Fruit fly (Drosophila melanogaster): ENCODE data around the gene MFS10.

The MFS10 gene

dm6 chrX:13128750-13129152, at the start of gene MFS10, which contains the start of the genes CG32638 and CG15717:
TSS of gene MFS10 (plus strand) at chrX:13129018.
TSS of gene CG32638 (minus strand) at chrX:13128794.
TSS of gene CG15717 (plus strand) at chrX:13128952.
- peak; percentile 0 for TF ChIP-seq CG17801 (GFP tag; optimal IDR thresholded peaks at IDR 0.05; ENCODE audit: partially characterized antibody)

DNA sequence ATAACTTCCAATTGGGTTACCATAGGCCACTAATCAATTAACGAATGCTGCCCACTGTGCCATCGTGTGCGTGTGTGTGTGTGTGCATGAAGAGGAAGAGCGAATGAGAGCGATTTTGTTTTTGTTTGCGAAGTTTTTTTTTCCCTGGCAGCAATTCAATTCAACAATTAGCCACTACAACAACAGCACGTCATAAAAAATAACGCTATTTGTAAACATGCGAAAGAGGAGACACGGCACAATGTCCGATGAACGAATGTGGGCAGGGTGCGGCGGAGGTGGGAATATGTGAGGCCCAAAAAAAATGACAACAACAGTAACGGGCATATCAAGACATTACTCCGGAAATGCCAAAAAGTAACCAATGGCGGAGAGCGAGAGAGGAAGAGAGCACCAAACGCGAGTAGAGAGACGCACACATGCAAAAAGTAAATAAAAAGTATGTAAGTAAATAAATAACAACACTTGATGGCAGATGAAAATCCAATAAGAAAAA, 41.4 kb upstream of the MFS10 start:
- TF ChIP-seq CG17801 (GFP tag; optimal IDR thresholded peaks at IDR 0.05; ENCODE audit: partially characterized antibody): peak; percentile 57

DNA sequence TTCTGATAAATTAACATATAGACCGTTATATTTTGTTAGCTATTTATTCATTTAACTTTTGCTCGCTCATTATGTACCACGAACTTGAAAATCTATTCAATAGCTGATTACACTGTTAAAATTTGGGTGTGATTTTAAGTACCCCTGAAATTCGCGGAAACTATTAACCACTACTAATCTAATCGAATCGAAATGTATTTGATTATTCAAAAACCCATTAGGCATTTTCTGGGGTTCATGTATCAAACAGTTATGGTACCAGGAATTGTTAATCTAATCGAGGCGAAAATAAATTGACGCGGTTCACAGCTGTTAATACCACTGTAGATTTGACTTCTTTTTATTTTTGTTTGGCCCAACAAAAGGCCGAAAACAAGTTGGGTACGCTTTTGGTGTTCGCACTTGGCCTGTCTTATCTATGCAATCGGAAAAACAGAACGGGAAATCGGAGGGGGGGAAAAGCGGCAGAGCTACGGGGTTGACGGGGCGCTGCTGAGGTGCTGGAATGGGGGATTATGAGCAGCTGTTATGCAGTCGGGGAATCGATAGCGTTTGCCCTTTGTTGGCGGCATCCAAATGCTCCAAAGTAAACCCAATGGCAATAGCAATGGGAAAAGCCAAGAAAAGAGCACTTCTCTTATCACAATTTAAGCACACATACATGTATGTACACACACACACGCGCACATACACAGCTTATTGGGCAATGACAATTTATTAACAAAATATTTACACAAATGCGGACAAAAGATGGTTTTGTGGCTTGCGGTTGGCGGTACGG, 40.6 kb upstream of the MFS10 start:
- no peak for TF ChIP-seq CG17801 (GFP tag; optimal IDR thresholded peaks at IDR 0.05; ENCODE audit: partially characterized antibody)

- TF ChIP-seq CG17801 (GFP tag; optimal IDR thresholded peaks at IDR 0.05; ENCODE audit: partially characterized antibody): no peak
Observed at dm6 chrX:13089375-13089774, 39.4 kb upstream of the MFS10 start.

DNA sequence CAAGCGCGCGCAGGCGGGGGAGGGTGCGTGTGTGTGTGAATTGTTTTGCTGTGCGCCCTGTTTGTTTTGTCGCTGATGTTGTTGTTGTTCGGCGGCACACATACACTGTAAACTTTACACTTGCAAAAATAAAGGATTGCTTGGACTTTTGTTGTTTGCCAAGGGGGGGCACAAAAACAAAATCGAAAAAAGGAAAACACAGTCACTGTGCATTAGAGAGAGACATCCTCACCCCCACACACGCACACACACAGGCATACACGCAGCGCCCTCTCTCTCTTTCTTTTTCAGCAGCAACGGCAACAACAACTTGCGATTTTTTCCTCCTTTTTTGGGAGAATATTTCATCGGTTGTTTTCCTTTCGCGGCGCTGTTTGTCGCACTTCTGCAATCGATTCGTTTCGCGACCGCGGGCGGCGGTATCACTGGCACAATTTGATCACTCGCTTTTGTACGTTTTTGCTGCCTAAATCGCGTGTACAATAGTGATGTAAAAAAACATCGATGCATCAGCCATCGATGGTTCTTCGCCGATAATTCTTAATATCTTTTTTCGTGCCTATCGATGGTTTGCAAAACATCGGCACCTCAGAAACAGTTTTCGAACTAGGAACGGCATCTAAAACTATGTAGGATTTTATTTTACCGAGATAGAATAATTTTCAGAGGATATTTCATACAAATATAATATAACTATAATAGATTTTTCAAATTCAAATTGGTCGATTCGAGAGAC, 38.7 kb upstream of the MFS10 start, which contains the start of gene hep:
hep (minus strand) TSS at position 515 of the 736 bp plus-strand sequence.
- TF ChIP-seq CG17801 (GFP tag; optimal IDR thresholded peaks at IDR 0.05; ENCODE audit: partially characterized antibody): no peak

DNA sequence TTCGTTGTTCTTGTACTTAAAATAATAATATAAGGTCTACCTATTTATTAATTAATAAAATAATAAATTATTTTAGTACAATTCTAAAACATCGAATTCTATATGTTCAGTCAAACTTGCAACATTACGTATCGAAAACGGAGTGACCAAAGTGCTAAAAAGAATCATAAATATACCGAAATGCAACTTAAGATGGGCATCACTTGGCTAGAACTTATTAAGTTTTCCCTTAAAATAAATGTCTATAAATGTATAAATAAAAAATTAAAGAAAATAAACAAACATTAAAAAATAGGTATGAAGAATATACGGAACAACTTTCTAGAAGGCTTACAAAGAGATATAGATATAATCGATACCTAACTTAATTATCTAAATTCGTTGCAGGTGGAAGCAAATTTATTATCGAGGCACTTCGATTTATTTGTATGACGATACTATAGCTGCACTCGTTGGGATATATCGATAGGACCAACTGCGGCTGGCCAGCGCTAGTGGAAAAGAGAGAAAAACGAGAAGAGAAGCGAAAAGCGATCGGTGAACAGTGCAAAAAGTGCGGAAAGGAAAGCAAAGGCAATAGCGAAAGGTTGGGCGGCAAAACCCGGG, 38.1 kb upstream of the MFS10 start, which contains the start of gene lic:
lic (plus strand) TSS at position 490 of the 606 bp plus-strand sequence.
- no peak for TF ChIP-seq CG17801 (GFP tag; optimal IDR thresholded peaks at IDR 0.05; ENCODE audit: partially characterized antibody)

dm6 chrX:13091859-13092258, 37.0 kb upstream of the MFS10 start:
- no peak for TF ChIP-seq CG17801 (GFP tag; optimal IDR thresholded peaks at IDR 0.05; ENCODE audit: partially characterized antibody)

- peak; percentile 74 for TF ChIP-seq CG17801 (GFP tag; optimal IDR thresholded peaks at IDR 0.05; ENCODE audit: partially characterized antibody)
Observed at dm6 chrX:13094085-13094764, 34.6 kb upstream of the MFS10 start, which contains the start of gene CG2200. TSS of gene CG2200 (plus strand) at chrX:13094299.

- no peak for TF ChIP-seq CG17801 (GFP tag; optimal IDR thresholded peaks at IDR 0.05; ENCODE audit: partially characterized antibody)
Observed at dm6 chrX:13099919-13100318, 28.9 kb upstream of the MFS10 start.

- TF ChIP-seq CG17801 (GFP tag; optimal IDR thresholded peaks at IDR 0.05; ENCODE audit: partially characterized antibody): no peak
Observed at dm6 chrX:13101817-13102216, 27.0 kb upstream of the MFS10 start.

DNA sequence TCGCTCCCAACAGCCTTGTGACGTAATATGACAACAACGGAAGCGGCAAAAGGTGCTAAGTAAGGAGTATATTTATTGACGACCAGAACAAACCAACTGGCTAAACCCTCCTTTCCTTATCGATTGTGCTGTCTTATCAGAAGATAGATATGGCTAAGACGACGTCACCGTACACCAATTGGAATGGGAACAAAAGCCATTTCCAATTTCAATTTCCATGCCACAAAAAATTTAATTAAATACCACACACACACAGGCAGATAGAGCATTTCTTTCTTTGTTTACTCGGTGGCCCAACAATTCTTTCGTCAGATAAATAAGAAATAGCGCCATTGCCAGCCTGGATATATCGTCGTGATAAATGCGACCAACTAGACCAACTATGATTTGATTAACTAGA, 24.2 kb upstream of the MFS10 start:
- TF ChIP-seq CG17801 (GFP tag; optimal IDR thresholded peaks at IDR 0.05; ENCODE audit: partially characterized antibody): no peak

DNA sequence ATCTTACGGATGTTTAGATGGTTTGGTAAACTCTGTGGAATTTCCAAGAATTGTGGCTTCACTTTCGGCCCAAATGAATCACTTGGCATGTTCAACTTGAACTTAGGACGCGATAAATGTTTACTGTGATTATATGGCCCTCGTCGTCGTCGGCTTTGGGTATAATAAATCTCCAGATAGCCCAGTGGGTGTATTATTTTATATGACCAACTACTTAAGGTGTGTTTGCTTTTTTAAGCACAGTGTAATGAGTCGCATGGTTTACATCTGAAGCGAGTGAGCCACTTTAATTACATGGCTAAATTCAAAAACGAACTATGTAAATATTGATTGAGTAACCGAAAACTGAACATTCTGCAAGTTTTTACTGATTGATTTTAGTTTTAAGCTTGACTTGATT, 23.6 kb upstream of the MFS10 start:
- TF ChIP-seq CG17801 (GFP tag; optimal IDR thresholded peaks at IDR 0.05; ENCODE audit: partially characterized antibody): peak; percentile 50

DNA sequence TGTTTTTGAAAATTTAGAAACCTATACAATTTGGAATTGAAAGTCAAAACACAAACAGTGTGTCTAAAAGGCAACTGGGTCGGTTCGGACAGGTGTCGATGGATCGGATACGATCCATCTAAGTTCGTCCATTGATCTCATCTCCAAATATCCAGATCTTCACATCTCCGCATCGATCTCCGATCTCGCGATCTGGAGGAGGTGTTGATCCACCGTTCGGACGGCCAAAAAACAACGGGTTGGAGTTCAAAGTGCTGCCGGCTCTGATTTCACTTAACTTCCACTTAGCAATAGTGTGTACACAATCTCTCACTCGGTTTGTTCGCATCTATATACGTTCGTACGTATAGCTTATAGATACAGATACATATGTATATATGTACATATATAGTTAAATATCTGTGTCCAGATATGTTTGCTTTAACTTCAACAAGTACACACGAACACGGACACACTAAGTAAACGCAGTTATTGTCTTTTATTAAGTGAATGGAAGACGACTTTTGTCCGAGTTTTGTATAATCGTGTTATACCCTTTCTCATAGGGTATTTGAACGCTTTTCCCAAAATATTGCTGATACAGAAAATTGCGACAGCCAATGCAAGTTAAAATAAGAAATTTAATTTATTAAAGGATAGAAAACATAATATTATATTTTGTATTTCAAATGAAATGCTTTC, 20.5 kb upstream of the MFS10 start, which contains the start of gene Fer3HCH:
Fer3HCH (minus strand) TSS at position 51 of the 681 bp plus-strand sequence.
- TF ChIP-seq CG17801 (GFP tag; optimal IDR thresholded peaks at IDR 0.05; ENCODE audit: partially characterized antibody): peak; percentile 3

- TF ChIP-seq CG17801 (GFP tag; optimal IDR thresholded peaks at IDR 0.05; ENCODE audit: partially characterized antibody): peak; percentile 91
Observed at dm6 chrX:13109583-13110126, 19.2 kb upstream of the MFS10 start.
